Worm (Caenorhabditis elegans): ENCODE measurements around the gene znf-207.

Gene znf-207

DNA sequence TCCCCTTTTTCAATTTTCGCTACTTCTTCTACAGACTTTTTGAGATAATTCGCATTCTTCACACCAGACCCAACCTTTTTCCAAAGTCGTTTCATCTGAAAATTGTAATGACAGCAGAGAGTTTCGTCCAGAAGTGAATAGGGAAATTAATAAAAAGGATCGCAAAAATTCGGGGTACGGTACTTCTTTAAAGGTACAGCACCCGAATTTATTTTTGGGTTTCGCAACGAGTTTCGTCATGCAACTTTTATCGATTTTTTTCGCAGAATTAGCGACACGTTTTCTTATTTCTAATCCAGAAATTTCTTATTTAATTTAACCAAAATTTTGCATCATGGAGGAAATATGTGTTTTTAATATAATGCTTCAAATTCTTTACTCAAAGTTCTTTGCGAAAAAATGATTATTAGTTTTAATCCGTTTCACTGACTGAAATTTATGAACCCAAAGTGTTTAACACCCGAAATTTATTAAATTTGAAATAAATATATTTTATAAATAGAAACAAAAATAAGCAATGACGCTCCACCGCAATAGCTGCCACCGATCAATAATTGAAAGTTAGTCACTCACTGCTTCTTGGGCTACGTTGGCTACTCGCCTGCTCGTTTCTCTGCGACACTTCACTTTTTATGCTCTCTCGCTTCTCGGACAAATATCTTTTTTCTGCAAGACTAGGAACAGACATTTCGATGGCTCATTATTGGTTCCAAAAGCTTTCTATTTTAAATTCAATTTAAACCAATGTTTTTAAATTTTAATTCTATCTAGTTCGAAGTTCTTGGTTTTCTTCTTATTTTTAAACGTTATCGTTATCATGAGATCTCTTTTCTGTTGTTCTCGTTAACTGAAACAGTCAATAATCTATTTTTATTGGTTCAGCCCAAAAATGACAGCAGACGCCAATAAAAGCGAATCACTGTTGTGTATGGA lies 12.4 kb upstream of the znf-207 start, which contains the start of the genes B0035.15 and dnj-1:
Gene B0035.15 (minus strand): TSS at position 99 of the 933 bp plus-strand sequence.
Gene dnj-1 (plus strand): TSS at position 883 of the 933 bp plus-strand sequence.
- TF ChIP-seq ama-1 (optimal IDR thresholded peaks at IDR 0.05) (no peak), lin-15B (tag; optimal IDR thresholded peaks at IDR 0.05) (peak; percentile 26), dsc-1 (tag; optimal IDR thresholded peaks at IDR 0.05) (peak; percentile 60), unc-62 (GFP tag; optimal IDR thresholded peaks at IDR 0.05) (no peak), mef-2 (tag; optimal IDR thresholded peaks at IDR 0.05) (no peak), elt-2 (tag; optimal IDR thresholded peaks at IDR 0.05) (no peak), aha-1 (tag; optimal IDR thresholded peaks at IDR 0.05) (no peak), tbx-2 (tag; optimal IDR thresholded peaks at IDR 0.05) (peak; percentile 16), blmp-1 (tag; optimal IDR thresholded peaks at IDR 0.05) (peak; percentile 89), unc-86 (tag; optimal IDR thresholded peaks at IDR 0.05) (no peak), snpc-4 (tag; optimal IDR thresholded peaks at IDR 0.05) (peak; percentile 23), lin-35 (GFP tag; optimal IDR thresholded peaks at IDR 0.05) (peak; percentile 21 to 23), hlh-17 (GFP tag; optimal IDR thresholded peaks at IDR 0.05; ENCODE audit: borderline replicate concordance) (no peak), nhr-12 (tag; optimal IDR thresholded peaks at IDR 0.05) (no peak), egl-13 (tag; optimal IDR thresholded peaks at IDR 0.05) (no peak), elt-3 (tag; optimal IDR thresholded peaks at IDR 0.05) (no peak), ztf-4 (tag; optimal IDR thresholded peaks at IDR 0.05) (no peak), nhr-85 (tag) (no peak), ztf-11 (tag; optimal IDR thresholded peaks at IDR 0.05) (no peak), unc-98 (GFP tag; IDR thresholded peaks at IDR 0.05) (no peak), jun-1 (tag; optimal IDR thresholded peaks at IDR 0.05) (no peak), fos-1 (tag; optimal IDR thresholded peaks at IDR 0.05) (no peak), fkh-4 (tag; optimal IDR thresholded peaks at IDR 0.05; ENCODE audit: borderline replicate concordance) (no peak), nhr-90 (tag; optimal IDR thresholded peaks at IDR 0.05; ENCODE audit: poor library complexity) (peak; percentile 17), pag-3 (tag; optimal IDR thresholded peaks at IDR 0.05; ENCODE audit: borderline replicate concordance, insufficient read depth) (no peak), alr-1 (tag; optimal IDR thresholded peaks at IDR 0.05; ENCODE audit: borderline replicate concordance) (no peak), nhr-20 (tag; optimal IDR thresholded peaks at IDR 0.05) (no peak), fkh-10 (GFP tag; optimal IDR thresholded peaks at IDR 0.05) (no peak), ets-5 (GFP tag; IDR thresholded peaks at IDR 0.05) (no peak), snu-23 (GFP tag; optimal IDR thresholded peaks at IDR 0.05) (peak; percentile 30), nhr-19 (GFP tag; conservative IDR thresholded peaks at IDR 0.05) (no peak), sptf-1 (tag; optimal IDR thresholded peaks at IDR 0.05) (no peak), lsy-2 (tag; optimal IDR thresholded peaks at IDR 0.05) (peak; percentile 43 to 57), rnt-1 (tag; optimal IDR thresholded peaks at IDR 0.05) (peak; percentile 32), nhr-71 (tag; optimal IDR thresholded peaks at IDR 0.05) (peak; percentile 50), mab-9 (GFP tag; IDR thresholded peaks at IDR 0.05) (no peak), ceh-88 (GFP tag; IDR thresholded peaks at IDR 0.05) (no peak), isw-1 (GFP tag; IDR thresholded peaks at IDR 0.05) (no peak), zip-4 (GFP tag; optimal IDR thresholded peaks at IDR 0.05) (no peak), grh-1 (GFP tag; IDR thresholded peaks at IDR 0.05) (no peak), xbp-1 (tag; optimal IDR thresholded peaks at IDR 0.05) (peak; percentile 61), efl-1 (optimal IDR thresholded peaks at IDR 0.05) (peak; percentile 17 to 30), efl-1 (GFP tag; optimal IDR thresholded peaks at IDR 0.05 in 1 of 2) (peak; percentile 35 to 47), dpl-1 (GFP tag; optimal IDR thresholded peaks at IDR 0.05) (peak in 1 of 3 experiments; percentile 43), fkh-8 (tag; optimal IDR thresholded peaks at IDR 0.05) (no peak), lin-39 (tag; optimal IDR thresholded peaks at IDR 0.05) (no peak), tlp-1 (tag; optimal IDR thresholded peaks at IDR 0.05) (no peak), swsn-7 (tag; optimal IDR thresholded peaks at IDR 0.05) (no peak), hpl-2 (GFP tag; optimal IDR thresholded peaks at IDR 0.05) (no peak), ceh-63 (GFP tag; optimal IDR thresholded peaks at IDR 0.05) (no peak), C16A3.4 (tag; optimal IDR thresholded peaks at IDR 0.05) (peak; percentile 30)
